Worm (Caenorhabditis elegans) whole organism, young adult: ENCODE measurements around the gene tbx-8.

Source experiments
- B0035.1 ChIP-seq: sonication (generic microtip); optimal IDR thresholded peaks from 2 replicates; lab custom pipeline; 2016; ENCODE audit warnings: missing genetic modification characterization, mild to moderate bottlenecking, missing compliant biosample characterization, missing genotype, missing genetic modification reagents
- C17E4.6 ChIP-seq: fragments of 200-800 bp; sonication (Bioruptor generic); IDR thresholded peaks from 2 replicates; pipeline ENCODE4 v1.3.6; 2022; ENCODE audit warnings: missing genetic modification reagents, missing genetic modification characterization, missing compliant biosample characterization
- D2030.7 ChIP-seq: fragments of 200-800 bp; sonication (Bioruptor generic); IDR thresholded peaks from 2 replicates; pipeline ENCODE4 v1.3.6; 2022; ENCODE audit warnings: missing genetic modification reagents, missing genetic modification characterization, missing compliant biosample characterization
- F52B5.7 ChIP-seq: sonication (generic microtip); optimal IDR thresholded peaks from 2 replicates; lab custom pipeline; 2016; ENCODE audit warnings: mild to moderate bottlenecking, missing genetic modification characterization, missing compliant biosample characterization
- Y53F4B.3 ChIP-seq: fragments of 200-800 bp; sonication (Bioruptor generic); IDR thresholded peaks from 2 replicates; pipeline ENCODE4 v1.3.6; 2022; ENCODE audit warnings: missing genetic modification reagents, missing genetic modification characterization, missing compliant biosample characterization
- Y53G8AR.9 ChIP-seq: fragments of 200-800 bp; sonication (Bioruptor generic); conservative IDR thresholded peaks from 2 replicates; pipeline ENCODE4 v1.3.6; 2022; ENCODE audit warnings: missing genetic modification reagents, missing genetic modification characterization, missing compliant biosample characterization
- akir-1 ChIP-seq: fragments of 200-800 bp; sonication (Bioruptor generic); optimal IDR thresholded peaks from 2 replicates; lab custom pipeline; 2018; ENCODE audit warnings: mild to moderate bottlenecking, missing genetic modification characterization, moderate library complexity, missing compliant biosample characterization
- ama-1 ChIP-seq, 3 experiments: fragments of 150-350 bp in 1 of 3; sonication (generic microtip) in 2 of 3; optimal IDR thresholded peaks; 2 replicates each; lab custom pipeline; 2014 to 2018; ENCODE audit warnings: missing biosample characterization in 2 of 3, missing genetic modification characterization in 2 of 3, missing genetic modification reagents in 2 of 3
- ceh-100 ChIP-seq: fragments of 200-800 bp; sonication (Bioruptor generic); IDR thresholded peaks from 2 replicates; pipeline ENCODE4 v1.3.6; 2022; ENCODE audit warnings: missing genetic modification reagents, missing genetic modification characterization, missing compliant biosample characterization
- ceh-27 ChIP-seq: fragments of 200-800 bp; sonication (Bioruptor generic); optimal IDR thresholded peaks from 2 replicates; lab custom pipeline; 2018; ENCODE audit warnings: mild to moderate bottlenecking, missing genetic modification characterization, moderate library complexity, missing compliant biosample characterization
- die-1 ChIP-seq: sonication (generic microtip); optimal IDR thresholded peaks from 2 replicates; lab custom pipeline; 2016; ENCODE audit warnings: missing genotype, mild to moderate bottlenecking, missing genetic modification characterization, missing compliant biosample characterization
- egl-18 ChIP-seq: fragments of 200-800 bp; sonication (Bioruptor generic); IDR thresholded peaks from 2 replicates; pipeline ENCODE4 v1.3.6; 2022; ENCODE audit warnings: missing genetic modification reagents, missing genetic modification characterization, missing compliant biosample characterization
- him-1 ChIP-seq: sonication (generic microtip); optimal IDR thresholded peaks from 2 replicates; lab custom pipeline; 2016; ENCODE audit warnings: missing genotype, missing genetic modification reagents, missing genetic modification characterization, missing compliant biosample characterization
- hlh-12 ChIP-seq: sonication (generic microtip); optimal IDR thresholded peaks from 2 replicates; lab custom pipeline; 2016; ENCODE audit warnings: missing genetic modification characterization, missing compliant biosample characterization
- hrde-1 ChIP-seq: sonication (generic microtip); optimal IDR thresholded peaks from 2 replicates; lab custom pipeline; 2016; ENCODE audit warnings: missing genetic modification characterization, mild to moderate bottlenecking, missing compliant biosample characterization, moderate library complexity, missing genotype, missing genetic modification reagents, borderline replicate concordance
- let-526 ChIP-seq: fragments of 200-800 bp; sonication (Bioruptor generic); IDR thresholded peaks from 2 replicates; pipeline ENCODE4 v1.3.6; 2022; ENCODE audit warnings: missing genetic modification reagents, missing genetic modification characterization, missing compliant biosample characterization
- lin-26 ChIP-seq: fragments of 200-800 bp; sonication (Bioruptor generic); IDR thresholded peaks from 2 replicates; pipeline ENCODE4 v1.3.6; 2022; ENCODE audit warnings: missing genetic modification reagents, missing genetic modification characterization, missing compliant biosample characterization
- lin-54 ChIP-seq: fragments of 200-800 bp; sonication (Bioruptor generic); optimal IDR thresholded peaks from 2 replicates; lab custom pipeline; 2018; ENCODE audit warnings: mild to moderate bottlenecking, missing genetic modification characterization, missing compliant biosample characterization
- lsy-27 ChIP-seq: sonication (generic microtip); optimal IDR thresholded peaks from 2 replicates; lab custom pipeline; 2017; ENCODE audit warnings: missing genetic modification characterization, mild to moderate bottlenecking, missing compliant biosample characterization, antibody characterized with exemption, missing genotype, borderline replicate concordance; ENCODE audit not compliant: insufficient read depth
- madf-8 ChIP-seq: fragments of 200-800 bp; sonication (Bioruptor generic); conservative IDR thresholded peaks from 2 replicates; pipeline ENCODE4 v1.3.6; 2022; ENCODE audit warnings: missing genetic modification reagents, missing genetic modification characterization, missing compliant biosample characterization
- mcd-1 ChIP-seq: fragments of 200-800 bp; sonication (Bioruptor generic); IDR thresholded peaks from 2 replicates; pipeline ENCODE4 v1.3.6; 2022; ENCODE audit warnings: missing genetic modification reagents, missing genetic modification characterization, missing compliant biosample characterization
- nfya-2 ChIP-seq: fragments of 200-800 bp; sonication (Bioruptor generic); IDR thresholded peaks from 2 replicates; pipeline ENCODE4 v1.3.6; 2022; ENCODE audit warnings: missing genetic modification reagents, missing genetic modification characterization, missing compliant biosample characterization
- nfyb-1 ChIP-seq: fragments of 200-800 bp; sonication (Bioruptor generic); IDR thresholded peaks from 2 replicates; pipeline ENCODE4 v1.3.6; 2022; ENCODE audit warnings: missing genetic modification reagents, missing genetic modification characterization, missing compliant biosample characterization
- nhr-90 ChIP-seq: sonication (generic microtip); optimal IDR thresholded peaks from 2 replicates; lab custom pipeline; 2016; ENCODE audit warnings: missing genotype, mild to moderate bottlenecking, missing genetic modification characterization, missing compliant biosample characterization
- pha-4 ChIP-seq: fragments of 150-350 bp; sonication (generic microtip); optimal IDR thresholded peaks from 2 replicates; lab custom pipeline; 2014; ENCODE audit warnings: missing biosample characterization, missing genetic modification reagents, missing genetic modification characterization
- rcor-1 ChIP-seq: fragments of 200-800 bp; sonication (Bioruptor generic); IDR thresholded peaks from 2 replicates; pipeline ENCODE4 v1.3.6; 2022; ENCODE audit warnings: missing genetic modification reagents, missing genetic modification characterization, missing compliant biosample characterization
- sdz-38 ChIP-seq: sonication (generic microtip); optimal IDR thresholded peaks from 2 replicates; lab custom pipeline; 2016; ENCODE audit warnings: missing genotype, missing genetic modification characterization, missing compliant biosample characterization
- sea-2 ChIP-seq: fragments of 200-800 bp; sonication (Bioruptor generic); IDR thresholded peaks from 2 replicates; pipeline ENCODE4 v1.3.6; 2022; ENCODE audit warnings: missing genetic modification characterization, missing compliant biosample characterization
- snpc-3.4 ChIP-seq: sonication (generic microtip); optimal IDR thresholded peaks from 2 replicates; lab custom pipeline; 2017; ENCODE audit warnings: missing genetic modification characterization, mild to moderate bottlenecking, missing compliant biosample characterization, antibody characterized with exemption, moderate library complexity, missing genotype, missing genetic modification reagents
- unc-130 ChIP-seq: sonication (generic microtip); optimal IDR thresholded peaks from 2 replicates; lab custom pipeline; 2016; ENCODE audit warnings: missing genetic modification reagents, missing genetic modification characterization, missing compliant biosample characterization
- unc-62 ChIP-seq: fragments of 150-350 bp; optimal IDR thresholded peaks from 2 replicates; lab custom pipeline; 2014; ENCODE audit warnings: missing biosample characterization, missing genetic modification reagents, missing genetic modification characterization
- xnd-1 ChIP-seq: sonication (generic microtip); optimal IDR thresholded peaks from 2 replicates; lab custom pipeline; 2016; ENCODE audit warnings: missing genotype, missing genetic modification reagents, missing genetic modification characterization, missing compliant biosample characterization
- ztf-3 ChIP-seq: fragments of 200-800 bp; sonication (Bioruptor generic); optimal IDR thresholded peaks from 2 replicates; lab custom pipeline; 2018; ENCODE audit warnings: mild to moderate bottlenecking, missing genetic modification characterization, missing compliant biosample characterization

Gene tbx-8

ce11 chrIII:10358751-10359150 is 11.6 kb downstream of the tbx-8 start:
- TF ChIP-seq C17E4.6 (GFP tag; lab: Robert Waterston, UW): no peak
- TF ChIP-seq pha-4 (tag; lab: Kevin White, UChicago): no peak
- TF ChIP-seq ceh-27 (GFP tag; lab: Kevin White, UChicago): peak; percentile 35
- TF ChIP-seq lin-54 (GFP tag; lab: Kevin White, UChicago): no peak

- TF ChIP-seq B0035.1 (no peak), sea-2 (GFP tag; lab: Robert Waterston, UW) (no peak), mcd-1 (GFP tag; lab: Robert Waterston, UW) (no peak), Y53F4B.3 (GFP tag; lab: Robert Waterston, UW) (no peak), die-1 (tag; lab: Kevin White, UChicago) (no peak), Y53G8AR.9 (GFP tag; lab: Robert Waterston, UW) (no peak)
- TF ChIP-seq, all 124 proteins: peak for 0
Observed at ce11 chrIII:10359916-10360315, 12.8 kb downstream of the tbx-8 start.

ce11 chrIII:10361456-10361855 is 14.3 kb downstream of the tbx-8 start:
- TF ChIP-seq unc-130 (GFP tag; lab: Kevin White, UChicago) (no peak), him-1 (tag; lab: Kevin White, UChicago) (no peak), rcor-1 (GFP tag; lab: Robert Waterston, UW) (no peak)
- TF ChIP-seq, all 124 proteins: peak for 0

- TF ChIP-seq hrde-1 (tag; lab: Kevin White, UChicago): no peak
- no peak for TF ChIP-seq lin-26 (GFP tag; lab: Robert Waterston, UW)
- no peak for TF ChIP-seq F52B5.7 (tag; lab: Kevin White, UChicago)
- TF ChIP-seq sdz-38 (tag; lab: Kevin White, UChicago): no peak
- no peak for TF ChIP-seq nhr-90 (tag; lab: Kevin White, UChicago)
- TF ChIP-seq ceh-100 (GFP tag; lab: Robert Waterston, UW): no peak
- TF ChIP-seq nfyb-1: no peak
- no peak for TF ChIP-seq let-526 (GFP tag; lab: Robert Waterston, UW)
- TF ChIP-seq nfya-2 (GFP tag; lab: Robert Waterston, UW): no peak
Observed at ce11 chrIII:10362920-10363319, 15.8 kb downstream of the tbx-8 start.

- TF ChIP-seq snpc-3.4 (tag; lab: Kevin White, UChicago) (no peak), hlh-12 (no peak), Y53G8AR.9 (GFP tag; lab: Robert Waterston, UW) (no peak), ama-1 (optimal IDR thresholded peaks at IDR 0.05; lab: Kevin White, UChicago) (no peak), ama-1 (GFP tag; optimal IDR thresholded peaks at IDR 0.05; lab: Kevin White, UChicago) (no peak), ceh-27 (GFP tag; lab: Kevin White, UChicago) (no peak), xnd-1 (tag; lab: Kevin White, UChicago) (no peak), D2030.7 (GFP tag; lab: Robert Waterston, UW) (no peak), unc-62 (GFP tag; lab: Kevin White, UChicago) (no peak), egl-18 (no peak), ztf-3 (GFP tag; lab: Kevin White, UChicago) (no peak), madf-8 (GFP tag; lab: Robert Waterston, UW) (no peak), lsy-27 (tag; lab: Kevin White, UChicago) (no peak), akir-1 (GFP tag; lab: Kevin White, UChicago) (no peak)
- TF ChIP-seq, all 124 proteins: peak for 0
Observed at ce11 chrIII:10364656-10365055, 17.5 kb downstream of the tbx-8 start, which contains the start of gene tbc-8. Gene tbc-8, plus strand, starts transcription at chrIII:10364956.
